Fruit fly (Drosophila melanogaster): Measurements from ENCODE around the gene cdm.
A peak's percentile ranks its signal among the peaks of the same experiment; 100 is the strongest.

The cdm gene

dm6 chr3R:18220211-18220749 is 37.0 kb upstream of the cdm start, which contains the start of the genes CG7988 and CG7183 (continued):
- TF ChIP-seq zf30C (GFP tag; optimal IDR thresholded peaks at IDR 0.05) = peak; percentile 99
- peak; percentile 98 for TF ChIP-seq lilli (GFP tag; optimal IDR thresholded peaks at IDR 0.05)
- peak; percentile 81 to 99 for TF ChIP-seq bsh (GFP tag; optimal IDR thresholded peaks at IDR 0.05)
- peak; percentile 99 for TF ChIP-seq CG13424 (tag; optimal IDR thresholded peaks at IDR 0.05)
- peak in 1 of 3 experiments; percentile 93 for TF ChIP-seq Stat92E (GFP tag; optimal IDR thresholded peaks at IDR 0.05)
- TF ChIP-seq CG18619 (GFP tag; optimal IDR thresholded peaks at IDR 0.05) = peak; percentile 96
- peak; percentile 99 for TF ChIP-seq CG34422 (GFP tag; IDR thresholded peaks at IDR 0.05)
- TF ChIP-seq Side (GFP tag; optimal IDR thresholded peaks at IDR 0.05) = peak; percentile 90
- peak; percentile 98 for TF ChIP-seq CG14710 (tag; optimal IDR thresholded peaks at IDR 0.05)
- TF ChIP-seq wek (GFP tag; optimal IDR thresholded peaks at IDR 0.05) = peak; percentile 68
- TF ChIP-seq CG15269 (tag; optimal IDR thresholded peaks at IDR 0.05) = peak; percentile 98
- TF ChIP-seq ftz-f1 (GFP tag; optimal IDR thresholded peaks at IDR 0.05) = peak; percentile 58
- TF ChIP-seq sd (tag; optimal IDR thresholded peaks at IDR 0.05) = peak; percentile 99
- peak; percentile 97 for TF ChIP-seq CG13123 (GFP tag; optimal IDR thresholded peaks at IDR 0.05)
- peak; percentile 60 for TF ChIP-seq CTCF (GFP tag; optimal IDR thresholded peaks at IDR 0.05)
- TF ChIP-seq CG9817 (tag; optimal IDR thresholded peaks at IDR 0.05) = peak; percentile 98
- TF ChIP-seq CG3407 (GFP tag; optimal IDR thresholded peaks at IDR 0.05) = peak; percentile 96
- no peak for TF ChIP-seq Doc3 (GFP tag; IDR thresholded peaks at IDR 0.05; ENCODE audit: partially characterized antibody)
- peak; percentile 99 for TF ChIP-seq ttk (GFP tag; IDR thresholded peaks at IDR 0.05)
- TF ChIP-seq Hr39 (optimal IDR thresholded peaks at IDR 0.05) = no peak
- peak; percentile 94 for TF ChIP-seq CG13296 (GFP tag; optimal IDR thresholded peaks at IDR 0.05)
- peak; percentile 95 for TF ChIP-seq Meics (GFP tag; optimal IDR thresholded peaks at IDR 0.05)
- peak in 1 of 2 experiments; percentile 97 for TF ChIP-seq Eip74EF (GFP tag; optimal IDR thresholded peaks at IDR 0.05)
- TF ChIP-seq caup (GFP tag; optimal IDR thresholded peaks at IDR 0.05; ENCODE audit: severe bottlenecking) = peak; percentile 93
- peak; percentile 93 for TF ChIP-seq ems (GFP tag; optimal IDR thresholded peaks at IDR 0.05)
- TF ChIP-seq amos (GFP tag; IDR thresholded peaks at IDR 0.05; ENCODE audit: partially characterized antibody) = no peak
- TF ChIP-seq ro (GFP tag; IDR thresholded peaks at IDR 0.05) = peak; percentile 99
- peak; percentile 98 for TF ChIP-seq bab2 (GFP tag; optimal IDR thresholded peaks at IDR 0.05)
- peak; percentile 99 for TF ChIP-seq CG4730 (GFP tag; IDR thresholded peaks at IDR 0.05)
- peak; percentile 79 for TF ChIP-seq D19B (GFP tag; optimal IDR thresholded peaks at IDR 0.05)
- TF ChIP-seq gce (GFP tag; IDR thresholded peaks at IDR 0.05) = peak; percentile 96
- TF ChIP-seq CG9437 (GFP tag; optimal IDR thresholded peaks at IDR 0.05) = peak; percentile 95
- peak; percentile 98 for TF ChIP-seq H15 (GFP tag; IDR thresholded peaks at IDR 0.05)
- TF ChIP-seq her (GFP tag; optimal IDR thresholded peaks at IDR 0.05) = peak; percentile 82
- peak; percentile 98 for TF ChIP-seq CG15601 (tag; optimal IDR thresholded peaks at IDR 0.05)
- TF ChIP-seq E2f1 (GFP tag; IDR thresholded peaks at IDR 0.05) = peak; percentile 99
- no peak for TF ChIP-seq hb (GFP tag; IDR thresholded peaks at IDR 0.05; ENCODE audit: partially characterized antibody)
- TF ChIP-seq org-1 (GFP tag; optimal IDR thresholded peaks at IDR 0.05) = peak; percentile 93
- TF ChIP-seq gro (GFP tag; optimal IDR thresholded peaks at IDR 0.05) = peak; percentile 86
- TF ChIP-seq MBD-R2 (GFP tag; IDR thresholded peaks at IDR 0.05) = peak; percentile 99
- TF ChIP-seq Oli (tag; optimal IDR thresholded peaks at IDR 0.05) = peak; percentile 98
- peak; percentile 98 for TF ChIP-seq phol (tag; optimal IDR thresholded peaks at IDR 0.05)
- peak; percentile 94 to 95 for TF ChIP-seq Pdp1 (GFP tag; optimal IDR thresholded peaks at IDR 0.05)
- TF ChIP-seq sens-2 (GFP tag; IDR thresholded peaks at IDR 0.05) = peak; percentile 93
- TF ChIP-seq CG4617 (GFP tag; optimal IDR thresholded peaks at IDR 0.05; ENCODE audit: borderline replicate concordance) = peak; percentile 98
- peak; percentile 87 for TF ChIP-seq CG4328 (GFP tag; optimal IDR thresholded peaks at IDR 0.05)
- peak; percentile 96 for TF ChIP-seq lab (GFP tag; optimal IDR thresholded peaks at IDR 0.05)
- peak; percentile 62 for TF ChIP-seq ab (GFP tag; optimal IDR thresholded peaks at IDR 0.05)
- TF ChIP-seq CG8924 (tag; optimal IDR thresholded peaks at IDR 0.05) = peak; percentile 98
